Worm (Caenorhabditis elegans) whole organism, late embryonic: Measurements from ENCODE around the gene mrpl-20.
"Not testable (repeated sequence)": the region's sequence is repeated elsewhere in the genome, so short reads cannot be mapped to it uniquely, and the experiment has no call there.

ENCODE experiments used
- C08G9.2 ChIP-seq: sonication (generic microtip); optimal IDR thresholded peaks from 2 replicates; lab custom pipeline; 2016; ENCODE audit warnings: mild to moderate bottlenecking, missing genetic modification characterization, moderate library complexity, missing compliant biosample characterization
- F13H6.1 ChIP-seq: sonication (generic microtip); optimal IDR thresholded peaks from 2 replicates; lab custom pipeline; 2016; ENCODE audit warnings: missing genetic modification characterization, missing compliant biosample characterization
- K02D7.2 ChIP-seq: sonication (generic microtip); optimal IDR thresholded peaks from 2 replicates; lab custom pipeline; 2017; ENCODE audit warnings: mild to moderate bottlenecking, missing genetic modification characterization, missing compliant biosample characterization
- Y22D7AL.16 ChIP-seq: sonication (generic microtip); optimal IDR thresholded peaks from 2 replicates; lab custom pipeline; 2016; ENCODE audit warnings: missing genetic modification characterization, missing compliant biosample characterization
- ahr-1 ChIP-seq: sonication (generic microtip); optimal IDR thresholded peaks from 2 replicates; lab custom pipeline; 2016; ENCODE audit warnings: missing genetic modification characterization, missing compliant biosample characterization
- ceh-19 ChIP-seq: fragments of 200-800 bp; sonication (Bioruptor generic); optimal IDR thresholded peaks from 2 replicates; lab custom pipeline; 2018; ENCODE audit warnings: mild to moderate bottlenecking, missing genetic modification characterization, missing compliant biosample characterization
- ceh-2 ChIP-seq: sonication (generic microtip); optimal IDR thresholded peaks from 2 replicates; lab custom pipeline; 2016; ENCODE audit warnings: missing genotype, missing genetic modification characterization, missing compliant biosample characterization
- ceh-24 ChIP-seq: sonication (generic microtip); optimal IDR thresholded peaks from 2 replicates; lab custom pipeline; 2016; ENCODE audit warnings: mild to moderate bottlenecking, missing genetic modification characterization, missing compliant biosample characterization
- ceh-30 ChIP-seq: fragments of 150-350 bp; optimal IDR thresholded peaks from 2 replicates; lab custom pipeline; 2014; ENCODE audit warnings: missing biosample characterization, missing genetic modification characterization
- ceh-34 ChIP-seq: sonication (generic microtip); optimal IDR thresholded peaks from 2 replicates; lab custom pipeline; 2016; ENCODE audit warnings: mild to moderate bottlenecking, missing genetic modification characterization, missing compliant biosample characterization
- ceh-6 ChIP-seq: fragments of 200-800 bp; sonication (Bioruptor generic); optimal IDR thresholded peaks from 2 replicates; lab custom pipeline; 2018; ENCODE audit warnings: mild to moderate bottlenecking, missing genetic modification characterization, missing compliant biosample characterization
- che-1 ChIP-seq: sonication (generic microtip); optimal IDR thresholded peaks from 2 replicates; lab custom pipeline; 2016; ENCODE audit warnings: mild to moderate bottlenecking, missing genetic modification characterization, missing compliant biosample characterization
- elt-2 ChIP-seq: sonication (generic microtip); optimal IDR thresholded peaks from 2 replicates; lab custom pipeline; 2016; ENCODE audit warnings: missing genetic modification reagents, missing genetic modification characterization, missing compliant biosample characterization
- elt-4 ChIP-seq: sonication (generic microtip); optimal IDR thresholded peaks from 2 replicates; lab custom pipeline; 2016; ENCODE audit warnings: missing genetic modification characterization, missing compliant biosample characterization
- ets-4 ChIP-seq: sonication (generic microtip); optimal IDR thresholded peaks from 2 replicates; lab custom pipeline; 2016; ENCODE audit warnings: missing genetic modification characterization, missing compliant biosample characterization
- fax-1 ChIP-seq: sonication (generic microtip); optimal IDR thresholded peaks from 2 replicates; lab custom pipeline; 2016; ENCODE audit warnings: missing genotype, missing genetic modification characterization, missing compliant biosample characterization
- gmeb-2 ChIP-seq: sonication (generic microtip); optimal IDR thresholded peaks from 2 replicates; lab custom pipeline; 2016; ENCODE audit warnings: missing genetic modification characterization, inconsistent platforms, missing compliant biosample characterization
- hlh-13 ChIP-seq: fragments of 200-800 bp; sonication (Bioruptor generic); optimal IDR thresholded peaks from 2 replicates; lab custom pipeline; 2018; ENCODE audit warnings: mild to moderate bottlenecking, missing genetic modification characterization, missing compliant biosample characterization
- hlh-6 ChIP-seq: sonication (generic microtip); optimal IDR thresholded peaks from 2 replicates; lab custom pipeline; 2016; ENCODE audit warnings: missing genotype, missing genetic modification characterization, missing compliant biosample characterization
- mec-3 ChIP-seq: sonication (generic microtip); optimal IDR thresholded peaks from 2 replicates; lab custom pipeline; 2016; ENCODE audit warnings: borderline replicate concordance, missing genetic modification characterization, missing compliant biosample characterization
- nfya-1 ChIP-seq: sonication (generic microtip); optimal IDR thresholded peaks from 2 replicates; lab custom pipeline; 2017; ENCODE audit warnings: missing genetic modification characterization, mild to moderate bottlenecking, missing compliant biosample characterization, antibody characterized with exemption, moderate library complexity
- nhr-11 ChIP-seq: fragments of 150-350 bp; optimal IDR thresholded peaks from 2 replicates; lab custom pipeline; 2014; ENCODE audit warnings: missing biosample characterization, missing genetic modification characterization
- pag-3 ChIP-seq: sonication (generic microtip); optimal IDR thresholded peaks from 2 replicates; lab custom pipeline; 2016; ENCODE audit warnings: missing compliant biosample characterization, missing genetic modification characterization, borderline replicate concordance
- pax-1 ChIP-seq: fragments of 150-350 bp; optimal IDR thresholded peaks from 2 replicates; lab custom pipeline; 2014; ENCODE audit warnings: missing biosample characterization, missing genetic modification characterization
- pha-2 ChIP-seq: sonication (generic microtip); optimal IDR thresholded peaks from 2 replicates; lab custom pipeline; 2017; ENCODE audit warnings: mild to moderate bottlenecking, missing genetic modification characterization, missing compliant biosample characterization
- pqm-1 ChIP-seq: sonication (generic microtip); optimal IDR thresholded peaks from 2 replicates; lab custom pipeline; 2016; ENCODE audit warnings: missing genetic modification characterization, missing compliant biosample characterization
- ref-2 ChIP-seq: sonication (generic microtip); optimal IDR thresholded peaks from 2 replicates; lab custom pipeline; 2016; ENCODE audit warnings: missing genetic modification characterization, missing compliant biosample characterization
- rnt-1 ChIP-seq: sonication (generic microtip); optimal IDR thresholded peaks from 2 replicates; lab custom pipeline; 2016; ENCODE audit warnings: missing genetic modification characterization, missing compliant biosample characterization
- sox-2 ChIP-seq: fragments of 200-800 bp; sonication (Bioruptor generic); IDR thresholded peaks from 2 replicates; pipeline ENCODE4 v1.3.6; 2022; ENCODE audit warnings: missing genetic modification reagents, missing genetic modification characterization, missing compliant biosample characterization
- tbx-2 ChIP-seq: sonication (generic microtip); optimal IDR thresholded peaks from 2 replicates; lab custom pipeline; 2016; ENCODE audit warnings: missing genetic modification characterization, missing compliant biosample characterization
- tbx-7 ChIP-seq: sonication (generic microtip); optimal IDR thresholded peaks from 2 replicates; lab custom pipeline; 2016; ENCODE audit warnings: missing genotype, missing genetic modification characterization, missing compliant biosample characterization
- unc-3 ChIP-seq, 2 experiments: fragments of 200-800 bp in 1 of 2; sonication (Bioruptor generic) in 1 of 2; sonication (generic microtip) in 1 of 2; conservative IDR thresholded peaks in 1 of 2; optimal IDR thresholded peaks in 1 of 2; 2 replicates each; pipeline versions ENCODE4 v1.3.6 to Lab custom; 2016 to 2022; ENCODE audit warnings: missing compliant biosample characterization in 2 of 2, missing genetic modification characterization in 2 of 2, missing genetic modification reagents in 1 of 2
- unc-42 ChIP-seq: sonication (generic microtip); optimal IDR thresholded peaks from 2 replicates; lab custom pipeline; 2016; ENCODE audit warnings: missing genotype, missing genetic modification characterization, missing compliant biosample characterization
- unc-86 ChIP-seq: sonication (generic microtip); optimal IDR thresholded peaks from 2 replicates; lab custom pipeline; 2016; ENCODE audit warnings: missing genetic modification characterization, missing compliant biosample characterization

mrpl-20 gene

DNA sequence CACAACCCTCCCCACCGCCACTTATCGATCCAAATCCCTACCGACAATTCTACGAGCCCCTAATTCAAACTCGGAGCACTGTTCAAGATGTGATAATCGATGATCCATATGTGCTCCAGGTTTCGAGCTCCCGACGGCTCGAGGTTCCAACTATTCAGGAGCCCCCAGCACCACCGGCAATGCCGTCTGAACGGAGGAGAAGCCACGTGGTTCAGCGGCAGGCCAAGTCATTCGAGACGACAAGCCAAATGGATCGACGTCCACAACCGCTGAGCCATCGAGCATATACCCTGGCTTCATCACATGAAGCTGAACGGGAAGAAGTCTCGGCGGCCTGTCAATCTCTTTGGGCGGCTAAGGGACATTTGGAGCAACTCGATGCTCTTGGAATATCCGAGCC, 37.5 kb upstream of the mrpl-20 start:
- no peak for TF ChIP-seq C08G9.2 (tag; lab: Kevin White, UChicago)
- TF ChIP-seq nhr-11 (tag; lab: Kevin White, UChicago): no peak
- TF ChIP-seq F13H6.1: no peak
- no peak for TF ChIP-seq tbx-7 (tag; lab: Kevin White, UChicago)
- no peak for TF ChIP-seq unc-86 (tag; lab: Kevin White, UChicago)
- no peak for TF ChIP-seq ceh-24 (tag; lab: Kevin White, UChicago)
- TF ChIP-seq elt-4 (tag; lab: Kevin White, UChicago): no peak
- no peak for TF ChIP-seq pha-2 (tag; lab: Kevin White, UChicago)
- TF ChIP-seq pag-3 (tag; lab: Kevin White, UChicago): no peak
- no peak for TF ChIP-seq elt-2
- TF ChIP-seq hlh-6 (tag; lab: Kevin White, UChicago): no peak
- no peak for TF ChIP-seq rnt-1
- no peak for TF ChIP-seq ets-4 (tag; lab: Kevin White, UChicago)
- TF ChIP-seq, all 69 proteins: peak for 0

DNA sequence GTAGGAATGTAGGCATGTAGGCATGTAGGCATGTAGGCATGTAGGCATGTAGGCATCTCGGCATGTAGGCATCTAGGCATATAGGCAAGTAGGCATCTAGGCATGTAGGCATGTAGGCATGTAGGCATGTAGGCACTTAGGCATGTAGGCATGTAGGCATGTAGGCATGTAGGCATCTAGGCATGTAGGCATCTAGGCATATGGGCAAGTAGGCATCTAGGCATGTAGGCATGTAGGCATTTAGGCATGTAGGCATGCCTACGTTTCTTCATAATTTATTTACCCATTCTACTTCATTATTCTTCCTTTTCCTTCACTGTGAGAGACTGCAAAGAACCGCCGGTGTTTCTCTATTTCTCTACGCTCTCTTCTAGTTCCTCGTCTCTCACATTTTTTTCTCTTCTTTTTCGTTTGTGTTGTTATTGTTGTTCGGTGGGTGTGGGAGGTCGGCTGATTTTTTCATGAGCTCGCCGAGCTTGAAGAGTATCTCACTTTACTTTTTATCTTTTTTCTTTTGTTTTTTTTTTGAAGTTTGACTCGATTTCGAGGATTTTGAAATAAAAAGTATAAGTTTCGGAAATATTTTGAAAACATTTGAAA, 33.6 kb upstream of the mrpl-20 start:
- TF ChIP-seq ceh-24 (tag; lab: Kevin White, UChicago): no peak
- no peak for TF ChIP-seq pqm-1 (tag; lab: Kevin White, UChicago)
- no peak for TF ChIP-seq che-1
- TF ChIP-seq ref-2 (tag; lab: Kevin White, UChicago): no peak
- no peak for TF ChIP-seq K02D7.2 (tag; lab: Kevin White, UChicago)
- no peak for TF ChIP-seq ahr-1 (tag; lab: Kevin White, UChicago)
- TF ChIP-seq unc-3 (GFP tag; conservative IDR thresholded peaks at IDR 0.05; lab: Robert Waterston, UW): no peak
- no peak for TF ChIP-seq unc-3 (tag; optimal IDR thresholded peaks at IDR 0.05; lab: Kevin White, UChicago)
- TF ChIP-seq gmeb-2 (tag; lab: Kevin White, UChicago): no peak
- TF ChIP-seq Y22D7AL.16: no peak

DNA sequence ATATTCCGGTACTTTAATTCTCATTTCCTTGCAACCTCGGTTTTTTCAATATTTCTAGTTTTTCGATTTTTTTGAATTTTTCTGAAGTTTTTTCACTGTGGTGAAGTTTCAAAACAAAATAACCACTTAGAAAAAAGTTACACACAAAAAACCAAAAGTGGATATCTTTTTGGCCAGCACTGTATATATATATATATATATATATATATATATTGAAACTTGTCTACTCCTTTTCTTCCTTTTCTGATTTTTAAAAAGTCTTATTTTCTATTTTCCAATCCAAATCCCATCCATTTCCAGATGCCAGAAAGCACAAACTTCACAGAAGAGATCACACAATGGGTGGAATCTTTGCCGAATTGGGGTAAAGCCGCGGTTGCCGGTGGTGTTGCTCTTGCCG, 29.1 kb upstream of the mrpl-20 start, which contains the start of gene faxc-2:
TSS of gene faxc-2 (plus strand) at position 301 of the 400 bp plus-strand sequence.
- not testable (repeated sequence) for TF ChIP-seq ceh-6; ceh-34 (tag; lab: Kevin White, UChicago); hlh-13 (GFP tag; lab: Kevin White, UChicago)
- TF ChIP-seq, all 69 proteins: peak for 0; not testable (repeated sequence) for 69

DNA sequence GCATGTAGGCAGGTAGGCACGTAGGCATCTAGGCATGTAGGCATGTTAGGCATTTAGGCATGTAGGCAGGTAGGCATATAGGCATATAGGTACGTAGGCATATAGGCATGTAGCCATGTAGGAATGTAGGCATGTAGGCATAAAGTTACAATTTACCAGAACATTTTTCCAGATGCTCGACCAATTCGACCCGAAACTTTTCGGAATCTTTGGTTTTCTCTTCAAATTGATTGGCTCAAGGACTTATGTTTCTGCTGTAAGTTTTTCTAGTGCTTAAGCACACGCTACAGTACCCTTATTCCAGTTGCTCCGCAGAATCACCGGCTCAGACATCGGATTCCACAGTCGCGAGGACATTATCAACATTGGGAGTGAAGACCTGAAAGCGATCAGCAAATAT, 27.9 kb upstream of the mrpl-20 start:
- TF ChIP-seq tbx-7 (tag; lab: Kevin White, UChicago): no peak
- no peak for TF ChIP-seq ceh-24 (tag; lab: Kevin White, UChicago)
- TF ChIP-seq tbx-2: no peak
- no peak for TF ChIP-seq mec-3 (tag; lab: Kevin White, UChicago)
- no peak for TF ChIP-seq nfya-1 (tag; lab: Kevin White, UChicago)
- no peak for TF ChIP-seq ceh-2 (tag; lab: Kevin White, UChicago)
- TF ChIP-seq sox-2 (GFP tag; lab: Robert Waterston, UW): no peak
- TF ChIP-seq unc-86 (tag; lab: Kevin White, UChicago): no peak
- TF ChIP-seq ceh-19: no peak
- TF ChIP-seq Y22D7AL.16: no peak
- no peak for TF ChIP-seq pax-1
- no peak for TF ChIP-seq unc-42 (tag; lab: Kevin White, UChicago)
- no peak for TF ChIP-seq ceh-30 (tag; lab: Kevin White, UChicago)
- TF ChIP-seq fax-1: no peak
- no peak for TF ChIP-seq pha-2 (tag; lab: Kevin White, UChicago)
